Worm (Caenorhabditis elegans) whole organism, young adult: ENCODE data around the gene cec-3.

ENCODE experiments used
- B0336.3 ChIP-seq: fragments of 200-800 bp; sonication (Bioruptor generic); IDR thresholded peaks from 2 replicates; pipeline ENCODE4 v1.3.6; 2022; ENCODE audit warnings: missing genetic modification characterization, missing compliant biosample characterization
- C06A6.2 ChIP-seq: fragments of 200-800 bp; sonication (Bioruptor generic); conservative IDR thresholded peaks from 2 replicates; pipeline ENCODE4 v1.3.6; 2022; ENCODE audit warnings: missing genetic modification characterization, missing compliant biosample characterization
- F10E7.11 ChIP-seq: sonication (generic microtip); optimal IDR thresholded peaks from 2 replicates; lab custom pipeline; 2017; ENCODE audit warnings: mild to moderate bottlenecking, missing genetic modification characterization, moderate library complexity, missing compliant biosample characterization
- F52B5.7 ChIP-seq: sonication (generic microtip); optimal IDR thresholded peaks from 2 replicates; lab custom pipeline; 2016; ENCODE audit warnings: mild to moderate bottlenecking, missing genetic modification characterization, missing compliant biosample characterization
- F57A8.1 ChIP-seq: fragments of 200-800 bp; sonication (Bioruptor generic); optimal IDR thresholded peaks from 2 replicates; lab custom pipeline; 2018; ENCODE audit warnings: mild to moderate bottlenecking, missing genetic modification characterization, moderate library complexity, missing compliant biosample characterization
- K12H6.12 ChIP-seq: fragments of 200-800 bp; sonication (Bioruptor generic); optimal IDR thresholded peaks from 2 replicates; lab custom pipeline; 2018; ENCODE audit warnings: mild to moderate bottlenecking, missing genetic modification characterization, missing compliant biosample characterization
- Y53G8AR.9 ChIP-seq: fragments of 200-800 bp; sonication (Bioruptor generic); conservative IDR thresholded peaks from 2 replicates; pipeline ENCODE4 v1.3.6; 2022; ENCODE audit warnings: missing genetic modification reagents, missing genetic modification characterization, missing compliant biosample characterization
- Y67H2A.10 ChIP-seq: fragments of 200-800 bp; sonication (Bioruptor generic); conservative IDR thresholded peaks from 2 replicates; pipeline ENCODE4 v1.3.6; 2022; ENCODE audit warnings: missing genetic modification reagents, missing genetic modification characterization, missing compliant biosample characterization
- Y95B8A.8 ChIP-seq: fragments of 200-800 bp; sonication (Bioruptor generic); IDR thresholded peaks from 2 replicates; pipeline ENCODE4 v1.3.6; 2022; ENCODE audit warnings: missing genetic modification reagents, missing genetic modification characterization, missing compliant biosample characterization
- athp-1 ChIP-seq: sonication (generic microtip); optimal IDR thresholded peaks from 2 replicates; lab custom pipeline; 2017; ENCODE audit warnings: mild to moderate bottlenecking, missing genetic modification characterization, missing compliant biosample characterization
- attf-3 ChIP-seq: fragments of 200-800 bp; sonication (Bioruptor generic); conservative IDR thresholded peaks from 2 replicates; pipeline ENCODE4 v1.3.6; 2022; ENCODE audit warnings: missing genetic modification reagents, missing genetic modification characterization, missing compliant biosample characterization
- attf-5 ChIP-seq: fragments of 200-800 bp; sonication (Bioruptor generic); optimal IDR thresholded peaks from 2 replicates; lab custom pipeline; 2018; ENCODE audit warnings: mild to moderate bottlenecking, missing genetic modification characterization, missing compliant biosample characterization
- bed-1 ChIP-seq: fragments of 200-800 bp; sonication (Bioruptor generic); IDR thresholded peaks from 2 replicates; pipeline ENCODE4 v1.3.6; 2022; ENCODE audit warnings: missing genetic modification reagents, missing genetic modification characterization, missing compliant biosample characterization
- cebp-1 ChIP-seq, 2 experiments: fragments of 200-800 bp in 1 of 2; sonication (Bioruptor generic) in 1 of 2; sonication (generic microtip) in 1 of 2; IDR thresholded peaks in 1 of 2; optimal IDR thresholded peaks in 1 of 2; 2 replicates each; pipeline versions ENCODE4 v1.3.6 to Lab custom; 2017 to 2022; ENCODE audit warnings: missing compliant biosample characterization in 2 of 2, missing genetic modification characterization in 2 of 2, mild to moderate bottlenecking in 1 of 2, missing genetic modification reagents in 1 of 2, moderate library complexity in 1 of 2
- ceh-100 ChIP-seq: fragments of 200-800 bp; sonication (Bioruptor generic); IDR thresholded peaks from 2 replicates; pipeline ENCODE4 v1.3.6; 2022; ENCODE audit warnings: missing genetic modification reagents, missing genetic modification characterization, missing compliant biosample characterization
- egl-44 ChIP-seq: fragments of 200-800 bp; sonication (Bioruptor generic); IDR thresholded peaks from 2 replicates; pipeline ENCODE4 v1.3.6; 2022; ENCODE audit warnings: missing genetic modification reagents, missing genetic modification characterization, missing compliant biosample characterization
- egrh-3 ChIP-seq: fragments of 200-800 bp; sonication (Bioruptor generic); IDR thresholded peaks from 2 replicates; pipeline ENCODE4 v1.3.6; 2022; ENCODE audit warnings: missing genetic modification reagents, missing genetic modification characterization, missing compliant biosample characterization
- ekl-4 ChIP-seq: fragments of 200-800 bp; sonication (Bioruptor generic); IDR thresholded peaks from 2 replicates; pipeline ENCODE4 v1.3.6; 2022; ENCODE audit warnings: missing genetic modification reagents, missing genetic modification characterization, missing compliant biosample characterization
- gei-17 ChIP-seq: fragments of 200-800 bp; sonication (Bioruptor generic); optimal IDR thresholded peaks from 2 replicates; lab custom pipeline; 2018; ENCODE audit warnings: mild to moderate bottlenecking, missing genetic modification characterization, missing compliant biosample characterization
- hlh-12 ChIP-seq: sonication (generic microtip); optimal IDR thresholded peaks from 2 replicates; lab custom pipeline; 2016; ENCODE audit warnings: missing genetic modification characterization, missing compliant biosample characterization
- hlh-26 ChIP-seq: fragments of 200-800 bp; sonication (Bioruptor generic); conservative IDR thresholded peaks from 2 replicates; pipeline ENCODE4 v1.3.6; 2022; ENCODE audit warnings: missing genetic modification reagents, missing genetic modification characterization, missing compliant biosample characterization
- hmg-1.2 ChIP-seq: fragments of 200-800 bp; sonication (Bioruptor generic); IDR thresholded peaks from 2 replicates; pipeline ENCODE4 v1.3.6; 2022; ENCODE audit warnings: missing genetic modification reagents, missing genetic modification characterization, missing compliant biosample characterization
- hrde-1 ChIP-seq: sonication (generic microtip); optimal IDR thresholded peaks from 2 replicates; lab custom pipeline; 2016; ENCODE audit warnings: missing genetic modification characterization, mild to moderate bottlenecking, missing compliant biosample characterization, moderate library complexity, missing genotype, missing genetic modification reagents, borderline replicate concordance
- hsf-1 ChIP-seq: fragments of 200-800 bp; sonication (Bioruptor generic); IDR thresholded peaks from 2 replicates; pipeline ENCODE4 v1.3.6; 2022; ENCODE audit warnings: missing genetic modification reagents, missing genetic modification characterization, missing compliant biosample characterization
- let-526 ChIP-seq: fragments of 200-800 bp; sonication (Bioruptor generic); IDR thresholded peaks from 2 replicates; pipeline ENCODE4 v1.3.6; 2022; ENCODE audit warnings: missing genetic modification reagents, missing genetic modification characterization, missing compliant biosample characterization
- let-607 ChIP-seq, 2 experiments: fragments of 200-800 bp in 1 of 2; sonication (Bioruptor generic) in 1 of 2; sonication (generic microtip) in 1 of 2; optimal IDR thresholded peaks; 2 replicates each; lab custom pipeline; 2016 to 2018; ENCODE audit warnings: mild to moderate bottlenecking in 2 of 2, missing compliant biosample characterization in 2 of 2, missing genetic modification characterization in 2 of 2, moderate library complexity in 2 of 2, missing genotype in 1 of 2
- lsy-27 ChIP-seq: sonication (generic microtip); optimal IDR thresholded peaks from 2 replicates; lab custom pipeline; 2017; ENCODE audit warnings: missing genetic modification characterization, mild to moderate bottlenecking, missing compliant biosample characterization, antibody characterized with exemption, missing genotype, borderline replicate concordance; ENCODE audit not compliant: insufficient read depth
- madf-10 ChIP-seq: sonication (generic microtip); optimal IDR thresholded peaks from 2 replicates; lab custom pipeline; 2016; ENCODE audit warnings: mild to moderate bottlenecking, missing genetic modification characterization, missing compliant biosample characterization
- madf-6 ChIP-seq: fragments of 200-800 bp; sonication (Bioruptor generic); IDR thresholded peaks from 2 replicates; pipeline ENCODE4 v1.3.6; 2022; ENCODE audit warnings: missing genetic modification reagents, missing genetic modification characterization, missing compliant biosample characterization
- mes-4 ChIP-seq: sonication (generic microtip); optimal IDR thresholded peaks from 2 replicates; lab custom pipeline; 2016; ENCODE audit warnings: missing genotype, missing genetic modification characterization, missing compliant biosample characterization
- nhr-120 ChIP-seq: fragments of 200-800 bp; sonication (Bioruptor generic); IDR thresholded peaks from 2 replicates; pipeline ENCODE4 v1.3.6; 2022; ENCODE audit warnings: missing genetic modification characterization, missing compliant biosample characterization
- nhr-80 ChIP-seq: sonication (generic microtip); optimal IDR thresholded peaks from 2 replicates; lab custom pipeline; 2016; ENCODE audit warnings: missing genetic modification characterization, missing compliant biosample characterization
- pha-4 ChIP-seq: fragments of 150-350 bp; sonication (generic microtip); optimal IDR thresholded peaks from 2 replicates; lab custom pipeline; 2014; ENCODE audit warnings: missing biosample characterization, missing genetic modification reagents, missing genetic modification characterization
- rpc-1 ChIP-seq, 2 experiments: fragments of 150-350 bp in 1 of 2; sonication (generic microtip) in 1 of 2; optimal IDR thresholded peaks; 2 replicates each; lab custom pipeline; 2014 to 2018; ENCODE audit warnings: missing biosample characterization in 1 of 2, missing genetic modification characterization in 1 of 2, missing genetic modification reagents in 1 of 2, missing genotype in 1 of 2
- snpc-1.3 ChIP-seq: sonication (generic microtip); optimal IDR thresholded peaks from 2 replicates; lab custom pipeline; 2017; ENCODE audit warnings: missing genetic modification characterization, mild to moderate bottlenecking, missing compliant biosample characterization, antibody characterized with exemption, moderate library complexity, missing genotype, missing genetic modification reagents; ENCODE audit not compliant: insufficient read depth
- snpc-3.4 ChIP-seq: sonication (generic microtip); optimal IDR thresholded peaks from 2 replicates; lab custom pipeline; 2017; ENCODE audit warnings: missing genetic modification characterization, mild to moderate bottlenecking, missing compliant biosample characterization, antibody characterized with exemption, moderate library complexity, missing genotype, missing genetic modification reagents
- sptf-2 ChIP-seq: fragments of 200-800 bp; sonication (Bioruptor generic); optimal IDR thresholded peaks from 2 replicates; lab custom pipeline; 2018; ENCODE audit warnings: mild to moderate bottlenecking, missing genetic modification characterization, missing compliant biosample characterization
- unc-130 ChIP-seq: sonication (generic microtip); optimal IDR thresholded peaks from 2 replicates; lab custom pipeline; 2016; ENCODE audit warnings: missing genetic modification reagents, missing genetic modification characterization, missing compliant biosample characterization
- xnd-1 ChIP-seq: sonication (generic microtip); optimal IDR thresholded peaks from 2 replicates; lab custom pipeline; 2016; ENCODE audit warnings: missing genotype, missing genetic modification reagents, missing genetic modification characterization, missing compliant biosample characterization
- ztf-18 ChIP-seq: sonication (generic microtip); optimal IDR thresholded peaks from 2 replicates; lab custom pipeline; 2016; ENCODE audit warnings: missing genotype, mild to moderate bottlenecking, missing genetic modification characterization, missing compliant biosample characterization
- ztf-3 ChIP-seq: fragments of 200-800 bp; sonication (Bioruptor generic); optimal IDR thresholded peaks from 2 replicates; lab custom pipeline; 2018; ENCODE audit warnings: mild to moderate bottlenecking, missing genetic modification characterization, missing compliant biosample characterization

Gene cec-3

ce11 chrII:7857485-7858010, at the start of gene cec-3, which contains the start of gene T09A5.15:
Gene cec-3, minus strand, starts transcription at chrII:7857600.
Gene T09A5.15, plus strand, starts transcription at chrII:7857960.
- TF ChIP-seq let-526 (GFP tag; lab: Robert Waterston, UW) (no peak), attf-3 (GFP tag; lab: Robert Waterston, UW) (peak; percentile 97), attf-5 (peak; percentile 1), Y95B8A.8 (GFP tag; lab: Robert Waterston, UW) (no peak), ceh-100 (peak; percentile 78), K12H6.12 (peak; percentile 28)

- no peak for TF ChIP-seq cebp-1 (GFP tag; IDR thresholded peaks at IDR 0.05; lab: Robert Waterston, UW)
- TF ChIP-seq cebp-1 (tag; optimal IDR thresholded peaks at IDR 0.05; lab: Kevin White, UChicago), result no peak
- TF ChIP-seq C06A6.2 (GFP tag; lab: Robert Waterston, UW), result no peak
- TF ChIP-seq sptf-2, result no peak
- TF ChIP-seq ztf-18, result no peak
- TF ChIP-seq let-607 (tag; optimal IDR thresholded peaks at IDR 0.05; lab: Kevin White, UChicago), result no peak
- TF ChIP-seq lsy-27, result no peak
- no peak for TF ChIP-seq bed-1 (GFP tag; lab: Robert Waterston, UW)
- no peak for TF ChIP-seq pha-4 (tag; lab: Kevin White, UChicago)
- TF ChIP-seq snpc-1.3 (tag; lab: Kevin White, UChicago), result no peak
- no peak for TF ChIP-seq athp-1 (tag; lab: Kevin White, UChicago)
- no peak for TF ChIP-seq madf-6 (GFP tag; lab: Robert Waterston, UW)
- TF ChIP-seq ztf-3 (GFP tag; lab: Kevin White, UChicago), result no peak
- TF ChIP-seq let-526 (GFP tag; lab: Robert Waterston, UW), result no peak
Measured at ce11 chrII:7901990-7902389, 44.6 kb upstream of the cec-3 start.

ce11 chrII:7900762-7901161, 43.4 kb upstream of the cec-3 start:
- TF ChIP-seq let-607 (tag; optimal IDR thresholded peaks at IDR 0.05; lab: Kevin White, UChicago) (no peak), Y67H2A.10 (GFP tag; lab: Robert Waterston, UW) (no peak), gei-17 (GFP tag; lab: Kevin White, UChicago) (no peak), nhr-80 (tag; lab: Kevin White, UChicago) (no peak)
- TF ChIP-seq, all 124 proteins: peak for 0

ce11 chrII:7900190-7900672, 42.8 kb upstream of the cec-3 start, which contains the start of gene rev-1:
Gene rev-1, plus strand, starts transcription at chrII:7900622.
- TF ChIP-seq F52B5.7 (tag; lab: Kevin White, UChicago), result no peak
- TF ChIP-seq madf-6 (GFP tag; lab: Robert Waterston, UW), result peak; percentile 37; the same call in 1 of the 2 replicates
- 0 out of 2 replicates have a peak, but pooled peaks have one; percentile 10 for TF ChIP-seq ekl-4 (GFP tag; lab: Robert Waterston, UW)
- no peak for TF ChIP-seq hlh-12 (tag; lab: Kevin White, UChicago)
- no peak for TF ChIP-seq unc-130
- TF ChIP-seq xnd-1 (tag; lab: Kevin White, UChicago), result no peak
- TF ChIP-seq F10E7.11 (tag; lab: Kevin White, UChicago), result no peak
- TF ChIP-seq Y53G8AR.9, result peak; percentile 65; the same call in 1 of the 2 replicates
- TF ChIP-seq egrh-3 (GFP tag; lab: Robert Waterston, UW), result no peak
- no peak for TF ChIP-seq rpc-1 (optimal IDR thresholded peaks at IDR 0.05; lab: Kevin White, UChicago)
- TF ChIP-seq rpc-1 (tag; optimal IDR thresholded peaks at IDR 0.05; lab: Kevin White, UChicago), result no peak
- no peak for TF ChIP-seq egl-44 (GFP tag; lab: Robert Waterston, UW)
- TF ChIP-seq hmg-1.2 (GFP tag; lab: Robert Waterston, UW), result no peak
- no peak for TF ChIP-seq gei-17 (GFP tag; lab: Kevin White, UChicago)
- TF ChIP-seq madf-10, result no peak
- peak; percentile 73 for TF ChIP-seq B0336.3 (GFP tag; lab: Robert Waterston, UW)
- TF ChIP-seq snpc-1.3 (tag; lab: Kevin White, UChicago), result no peak
- no peak for TF ChIP-seq F57A8.1
- TF ChIP-seq mes-4 (tag; lab: Kevin White, UChicago), result no peak
- TF ChIP-seq nhr-120 (GFP tag; lab: Robert Waterston, UW), result no peak
- TF ChIP-seq hsf-1 (GFP tag; lab: Robert Waterston, UW), result no peak
- TF ChIP-seq snpc-3.4 (tag; lab: Kevin White, UChicago), result no peak
- TF ChIP-seq hrde-1, result no peak
- no peak for TF ChIP-seq hlh-26 (GFP tag; lab: Robert Waterston, UW)
